Fruit fly (Drosophila melanogaster) whole organism, wandering third instar larva: ENCODE data around the gene egh.

Experiments
- Abd-B ChIP-seq: fragments of >200 bp; optimal IDR thresholded peaks from 2 replicates; lab custom pipeline; 2017; ENCODE audit warnings: missing biosample characterization, missing genetic modification characterization
- CG32264 ChIP-seq: fragments of 200-800 bp; sonication (Bioruptor generic); optimal IDR thresholded peaks from 2 replicates; lab custom pipeline; 2016; ENCODE audit warnings: missing biosample characterization, missing genetic modification characterization
- CrebA ChIP-seq: fragments of 200-800 bp; sonication (Bioruptor generic); optimal IDR thresholded peaks from 2 replicates; lab custom pipeline; 2016; ENCODE audit warnings: missing biosample characterization, mild to moderate bottlenecking, missing genetic modification characterization, borderline replicate concordance
- Dfd ChIP-seq: fragments of >200 bp; optimal IDR thresholded peaks from 2 replicates; lab custom pipeline; 2017; ENCODE audit warnings: missing biosample characterization, missing genetic modification characterization
- Dif ChIP-seq: fragments of 200-275, 200-300 bp; sonication (Bioruptor generic); optimal IDR thresholded peaks from 2 replicates; lab custom pipeline; 2018; ENCODE audit warnings: missing biosample characterization, missing genetic modification characterization; ENCODE audit not compliant: partially characterized antibody
- GATAd ChIP-seq: sonication (Bioruptor generic); optimal IDR thresholded peaks from 2 replicates; lab custom pipeline; 2016; ENCODE audit warnings: missing biosample characterization, missing genetic modification characterization
- HLH106 ChIP-seq: fragments of 200-800 bp; optimal IDR thresholded peaks from 3 replicates; lab custom pipeline; 2019; ENCODE audit warnings: missing biosample characterization, mild to moderate bottlenecking, missing genetic modification characterization, moderate library complexity
- Hnf4 ChIP-seq: fragments of 200-800 bp; sonication (Bioruptor generic); optimal IDR thresholded peaks from 2 replicates; lab custom pipeline; 2016; ENCODE audit warnings: missing biosample characterization, mild to moderate bottlenecking, missing genetic modification characterization
- Hr83 ChIP-seq: fragments of 200-300 bp; sonication (Bioruptor generic); optimal IDR thresholded peaks from 2 replicates; lab custom pipeline; 2016; ENCODE audit warnings: missing biosample characterization, mild to moderate bottlenecking, missing genetic modification characterization, moderate library complexity; ENCODE audit not compliant: poor library complexity, severe bottlenecking
- Mio ChIP-seq: sonication (Bioruptor generic); optimal IDR thresholded peaks from 2 replicates; lab custom pipeline; 2016; ENCODE audit warnings: missing biosample characterization, missing genetic modification characterization
- Myc ChIP-seq: fragments of >200 bp; optimal IDR thresholded peaks from 2 replicates; lab custom pipeline; 2017
- Rel ChIP-seq, 2 experiments: fragments of 200-800 bp; sonication (Bioruptor generic) in 1 of 2; optimal IDR thresholded peaks; 2 replicates in 1 of 2; 3 replicates in 1 of 2; lab custom pipeline; 2016 to 2019; ENCODE audit warnings: mild to moderate bottlenecking in 2 of 2, missing biosample characterization in 2 of 2, missing genetic modification characterization in 2 of 2, moderate library complexity in 1 of 2
- Sp1 ChIP-seq: fragments of 200-800 bp; sonication (Bioruptor generic); optimal IDR thresholded peaks from 3 replicates; lab custom pipeline; 2019; ENCODE audit warnings: missing biosample characterization, mild to moderate bottlenecking, missing genetic modification characterization, moderate library complexity
- Vsx2 ChIP-seq: fragments of 200-300, 225-300 bp; sonication (Bioruptor generic); optimal IDR thresholded peaks from 2 replicates; lab custom pipeline; 2018; ENCODE audit warnings: missing biosample characterization, missing genetic modification characterization; ENCODE audit not compliant: partially characterized antibody
- br ChIP-seq: fragments of 200-800 bp; sonication (Bioruptor generic); optimal IDR thresholded peaks from 2 replicates; lab custom pipeline; 2016; ENCODE audit warnings: missing biosample characterization, missing genetic modification characterization
- dsf ChIP-seq: sonication (Bioruptor generic); optimal IDR thresholded peaks from 2 replicates; lab custom pipeline; 2016; ENCODE audit warnings: missing biosample characterization, missing genetic modification characterization, borderline replicate concordance
- ey ChIP-seq: fragments of 200-800 bp; sonication (Bioruptor generic); optimal IDR thresholded peaks from 2 replicates; lab custom pipeline; 2016; ENCODE audit warnings: missing biosample characterization, missing genetic modification characterization
- foxo ChIP-seq, 2 experiments: fragments of 200-800 bp; sonication (Bioruptor generic); optimal IDR thresholded peaks; 2 replicates in 1 of 2; 3 replicates in 1 of 2; lab custom pipeline; 2016 to 2017; ENCODE audit warnings: missing biosample characterization in 2 of 2, missing genetic modification characterization in 2 of 2
- fru ChIP-seq: fragments of 200-800 bp; sonication (Bioruptor generic); optimal IDR thresholded peaks from 3 replicates; lab custom pipeline; 2016; ENCODE audit warnings: missing biosample characterization, mild to moderate bottlenecking, missing genetic modification characterization
- h ChIP-seq: fragments of 200-800 bp; sonication (Bioruptor generic); optimal IDR thresholded peaks from 3 replicates; lab custom pipeline; 2016; ENCODE audit warnings: missing biosample characterization, mild to moderate bottlenecking, missing genetic modification characterization
- jim ChIP-seq: fragments of 175-275, 200-325 bp; sonication (Bioruptor generic); optimal IDR thresholded peaks from 2 replicates; lab custom pipeline; 2016; ENCODE audit warnings: missing biosample characterization, mild to moderate bottlenecking, missing genetic modification characterization
- pan ChIP-seq: fragments of >200 bp; optimal IDR thresholded peaks from 2 replicates; lab custom pipeline; 2017
- psq ChIP-seq: fragments of 200-800 bp; sonication (Bioruptor generic); optimal IDR thresholded peaks from 3 replicates; lab custom pipeline; 2017; ENCODE audit warnings: missing biosample characterization, mild to moderate bottlenecking, missing genetic modification characterization, moderate library complexity
- rgr ChIP-seq: fragments of 200-800 bp; sonication (Bioruptor generic); optimal IDR thresholded peaks from 3 replicates; lab custom pipeline; 2016; ENCODE audit warnings: missing biosample characterization, mild to moderate bottlenecking, missing genetic modification characterization
- tai ChIP-seq: sonication (Bioruptor generic); optimal IDR thresholded peaks from 2 replicates; lab custom pipeline; 2016; ENCODE audit warnings: missing biosample characterization, missing genetic modification characterization
- woc ChIP-seq: sonication (Bioruptor generic); optimal IDR thresholded peaks from 2 replicates; lab custom pipeline; 2016; ENCODE audit warnings: missing biosample characterization, mild to moderate bottlenecking, missing genetic modification characterization

Gene egh

dm6 chrX:2546260-2546659, 42.0 kb upstream of the egh start:
- no peak for TF ChIP-seq Rel (GFP tag; optimal IDR thresholded peaks at IDR 0.05; lab: Kevin White, UChicago)
- peak; percentile 1 for TF ChIP-seq Rel (tag; optimal IDR thresholded peaks at IDR 0.05; lab: Kevin White, UChicago)
- TF ChIP-seq Dif: no peak

- no peak for TF ChIP-seq tai
- TF ChIP-seq woc (GFP tag; lab: Kevin White, UChicago): no peak
- peak; percentile 33 for TF ChIP-seq fru (GFP tag; lab: Kevin White, UChicago)
- TF ChIP-seq Myc (lab: Kevin White, UChicago): peak; percentile 45
- peak; percentile 25 for TF ChIP-seq rgr (GFP tag; lab: Kevin White, UChicago)
- peak; percentile 7 for TF ChIP-seq h (GFP tag; lab: Kevin White, UChicago)
- TF ChIP-seq foxo (GFP tag; optimal IDR thresholded peaks at IDR 0.05; lab: Kevin White, UChicago): peak in 1 of 2 experiments; percentile 27
- peak; percentile 15 for TF ChIP-seq ey (GFP tag; lab: Kevin White, UChicago)
- TF ChIP-seq dsf: no peak
Observed at dm6 chrX:2546664-2547487, 41.4 kb upstream of the egh start.

- TF ChIP-seq Dif (no peak), h (GFP tag; lab: Kevin White, UChicago) (no peak), Abd-B (no peak), HLH106 (no peak), Sp1 (GFP tag; lab: Kevin White, UChicago) (no peak), tai (no peak), Myc (lab: Kevin White, UChicago) (no peak), GATAd (GFP tag; lab: Kevin White, UChicago) (no peak), br (no peak), fru (GFP tag; lab: Kevin White, UChicago) (no peak), dsf (no peak), pan (lab: Kevin White, UChicago) (no peak), Dfd (GFP tag; lab: Kevin White, UChicago) (no peak), Vsx2 (GFP tag; lab: Kevin White, UChicago) (no peak), CG32264 (GFP tag; lab: Kevin White, UChicago) (no peak), Hr83 (GFP tag; lab: Kevin White, UChicago) (no peak)
Observed at dm6 chrX:2551906-2552305, 36.4 kb upstream of the egh start, which contains the start of gene Pdfr. Gene Pdfr (plus strand): TSS chrX:2552206.

dm6 chrX:2553862-2554261, 34.4 kb upstream of the egh start:
- TF ChIP-seq Mio: no peak
- TF ChIP-seq Hnf4 (GFP tag; lab: Kevin White, UChicago): no peak

dm6 chrX:2580319-2581008, 7.8 kb upstream of the egh start, which contains the start of the genes Vha36-3 and AANATL7:
Gene Vha36-3 (minus strand): TSS chrX:2580560.
Gene AANATL7 (plus strand): TSS chrX:2580958.
- TF ChIP-seq Dif: no peak
- no peak for TF ChIP-seq Myc (lab: Kevin White, UChicago)
- no peak for TF ChIP-seq CrebA (GFP tag; lab: Kevin White, UChicago)
- no peak for TF ChIP-seq Hnf4 (GFP tag; lab: Kevin White, UChicago)
- no peak for TF ChIP-seq tai
- TF ChIP-seq psq: no peak
- TF ChIP-seq jim (GFP tag; lab: Kevin White, UChicago): no peak
- TF ChIP-seq Dfd (GFP tag; lab: Kevin White, UChicago): no peak
- no peak for TF ChIP-seq h (GFP tag; lab: Kevin White, UChicago)
- no peak for TF ChIP-seq woc (GFP tag; lab: Kevin White, UChicago)
- TF ChIP-seq, all 38 proteins: peak for 0
